Worm (Caenorhabditis elegans) whole organism, midembryonic: ENCODE measurements around the gene Y47D7A.18.

Source experiments
- T22C8.4 ChIP-seq: fragments of 200-800 bp; sonication (Bioruptor generic); IDR thresholded peaks from 2 replicates; pipeline ENCODE4 v1.3.6; 2022; ENCODE audit warnings: missing genetic modification characterization, missing compliant biosample characterization
- cog-1 ChIP-seq: sonication (generic microtip); optimal IDR thresholded peaks from 2 replicates; lab custom pipeline; 2016; ENCODE audit warnings: missing genetic modification characterization, missing compliant biosample characterization
- flt-1 ChIP-seq: fragments of 200-800 bp; sonication (Bioruptor generic); IDR thresholded peaks from 2 replicates; pipeline ENCODE4 v1.3.6; 2022; ENCODE audit warnings: missing genetic modification characterization, missing compliant biosample characterization
- klf-2 ChIP-seq: fragments of 200-800 bp; sonication (Bioruptor generic); conservative IDR thresholded peaks from 2 replicates; pipeline ENCODE4 v1.3.6; 2022; ENCODE audit warnings: missing genetic modification reagents, missing genetic modification characterization, missing compliant biosample characterization
- med-1 ChIP-seq: sonication (generic microtip); optimal IDR thresholded peaks from 2 replicates; lab custom pipeline; 2017; ENCODE audit warnings: missing genetic modification characterization, mild to moderate bottlenecking, missing compliant biosample characterization, antibody characterized with exemption, missing genetic modification reagents; ENCODE audit not compliant: insufficient read depth
- ref-1 ChIP-seq: fragments of 200-800 bp; sonication (Bioruptor generic); conservative IDR thresholded peaks from 2 replicates; pipeline ENCODE4 v1.3.6; 2022; ENCODE audit warnings: missing genetic modification reagents, missing genetic modification characterization, missing compliant biosample characterization
- tab-1 ChIP-seq: fragments of 200-800 bp; sonication (Bioruptor generic); IDR thresholded peaks from 2 replicates; pipeline ENCODE4 v1.3.6; 2022; ENCODE audit warnings: missing genetic modification characterization, missing compliant biosample characterization
- ztf-23 ChIP-seq: fragments of 200-800 bp; sonication (Bioruptor generic); IDR thresholded peaks from 2 replicates; pipeline ENCODE4 v1.3.6; 2022; ENCODE audit warnings: missing genetic modification reagents, missing genetic modification characterization, missing compliant biosample characterization
- ztf-29 ChIP-seq: fragments of 200-800 bp; sonication (Bioruptor generic); IDR thresholded peaks from 2 replicates; pipeline ENCODE4 v1.3.6; 2022; ENCODE audit warnings: missing genetic modification reagents, missing genetic modification characterization, missing compliant biosample characterization

- no peak for TF ChIP-seq ztf-23 (GFP tag; lab: Robert Waterston, UW)
- TF ChIP-seq cog-1 (tag; lab: Kevin White, UChicago) = no peak
- no peak for TF ChIP-seq flt-1 (GFP tag; lab: Robert Waterston, UW)
- no peak for TF ChIP-seq ref-1
- TF ChIP-seq tab-1 = no peak
- TF ChIP-seq klf-2 = no peak
- TF ChIP-seq med-1 (GFP tag; lab: Kevin White, UChicago) = no peak
- TF ChIP-seq ztf-29 (GFP tag; lab: Robert Waterston, UW) = no peak
- TF ChIP-seq T22C8.4 = no peak
Observed at ce11 chrV:4398127-4398526, 18.5 kb downstream of the Y47D7A.18 start.
